Fruit fly (Drosophila melanogaster) whole organism, embryonic: ENCODE data around the gene Prm.

Experiments
- BEAF-32 ChIP-seq: fragments of 200-800 bp; sonication (Bioruptor generic); optimal IDR thresholded peaks from 3 replicates; lab custom pipeline; 2017; ENCODE audit warnings: missing biosample characterization, missing genetic modification characterization, mild to moderate bottlenecking, moderate library complexity, missing genetic modification reagents
- CG10209 ChIP-seq: fragments of 200-800 bp; sonication (Bioruptor generic); optimal IDR thresholded peaks from 3 replicates; lab custom pipeline; 2017; ENCODE audit warnings: missing biosample characterization, mild to moderate bottlenecking, missing genetic modification characterization, missing genetic modification reagents
- CG10654 ChIP-seq: fragments of 200-800 bp; sonication (Bioruptor generic); optimal IDR thresholded peaks from 2 replicates; lab custom pipeline; 2016; ENCODE audit warnings: missing biosample characterization, missing genetic modification characterization
- CG11247 ChIP-seq: fragments of 200-800 bp; sonication (Bioruptor generic); IDR thresholded peaks from 2 replicates; pipeline ENCODE4 v1.3.6; 2022; ENCODE audit warnings: missing biosample characterization, missing genetic modification characterization
- CG11398 ChIP-seq: fragments of 200-800 bp; sonication (Bioruptor generic); optimal IDR thresholded peaks from 2 replicates; lab custom pipeline; 2016; ENCODE audit warnings: missing biosample characterization, missing genetic modification characterization
- CG12155 ChIP-seq: fragments of 200-800 bp; sonication (Bioruptor generic); optimal IDR thresholded peaks from 3 replicates; lab custom pipeline; 2016; ENCODE audit warnings: missing biosample characterization, missing genetic modification characterization
- CG12659 ChIP-seq: fragments of 200-800 bp; sonication (Bioruptor generic); optimal IDR thresholded peaks from 3 replicates; lab custom pipeline; 2017; ENCODE audit warnings: mild to moderate bottlenecking, missing biosample characterization, missing genetic modification reagents, missing genetic modification characterization
- CG14014 ChIP-seq: fragments of 200-800 bp; sonication (Bioruptor generic); IDR thresholded peaks from 2 replicates; pipeline ENCODE4 v1.3.6; 2022; ENCODE audit warnings: missing biosample characterization, missing genetic modification characterization
- CG15011 ChIP-seq: fragments of 200-800 bp; sonication (Bioruptor generic); optimal IDR thresholded peaks from 3 replicates; lab custom pipeline; 2018; ENCODE audit warnings: missing biosample characterization, mild to moderate bottlenecking, missing genetic modification characterization
- CG15073 ChIP-seq: fragments of 200-800 bp; sonication (Bioruptor generic); optimal IDR thresholded peaks from 2 replicates; lab custom pipeline; 2016; ENCODE audit warnings: missing biosample characterization, missing genetic modification characterization
- CG15514 ChIP-seq: fragments of 200-800 bp; sonication (Bioruptor generic); optimal IDR thresholded peaks from 3 replicates; lab custom pipeline; 2017; ENCODE audit warnings: missing biosample characterization, missing genetic modification characterization, mild to moderate bottlenecking, moderate library complexity, missing genetic modification reagents
- CG16779 ChIP-seq: fragments of 200-800 bp; sonication (Bioruptor generic); IDR thresholded peaks from 2 replicates; pipeline ENCODE4 v1.3.6; 2022; ENCODE audit warnings: missing biosample characterization, missing genetic modification characterization
- CG17361 ChIP-seq: fragments of 200-800 bp; sonication (Bioruptor generic); IDR thresholded peaks from 3 replicates; pipeline ENCODE4 v1.3.6; 2022; ENCODE audit warnings: missing biosample characterization, missing genetic modification characterization
- CG32532 ChIP-seq: fragments of 200-800 bp; sonication (Bioruptor generic); IDR thresholded peaks from 2 replicates; pipeline ENCODE4 v1.3.6; 2022; ENCODE audit warnings: missing biosample characterization, missing genetic modification characterization
- CG4730 ChIP-seq: fragments of 200-800 bp; sonication (Bioruptor generic); IDR thresholded peaks from 2 replicates; pipeline ENCODE4 v1.3.6; 2022; ENCODE audit warnings: missing biosample characterization, missing genetic modification characterization
- CG7357 ChIP-seq: fragments of 200-800 bp; sonication (Bioruptor generic); IDR thresholded peaks from 3 replicates; pipeline ENCODE4 v1.3.6; 2022; ENCODE audit warnings: missing biosample characterization, missing genetic modification characterization
- CG8290 ChIP-seq, 3 experiments: fragments of 200-800 bp; sonication (Bioruptor generic); optimal IDR thresholded peaks; 2 replicates each; lab custom pipeline; 2016 to 2019; ENCODE audit warnings: missing biosample characterization in 3 of 3, missing genetic modification characterization in 3 of 3, mild to moderate bottlenecking in 2 of 3, moderate library complexity in 1 of 3
- CG8388 ChIP-seq: fragments of 200-800 bp; sonication (Bioruptor generic); optimal IDR thresholded peaks from 2 replicates; lab custom pipeline; 2019; ENCODE audit warnings: missing biosample characterization, mild to moderate bottlenecking, missing genetic modification characterization, moderate library complexity
- CG9797 ChIP-seq: fragments of 200-800 bp; sonication (Bioruptor generic); optimal IDR thresholded peaks from 3 replicates; lab custom pipeline; 2018; ENCODE audit warnings: missing biosample characterization, mild to moderate bottlenecking, missing genetic modification characterization
- CG9932 ChIP-seq: fragments of 200-800 bp; sonication (Bioruptor generic); IDR thresholded peaks from 2 replicates; pipeline ENCODE4 v1.3.6; 2022; ENCODE audit warnings: missing biosample characterization, missing genetic modification characterization
- D19A ChIP-seq: fragments of 200-800 bp; optimal IDR thresholded peaks from 3 replicates; lab custom pipeline; 2019; ENCODE audit warnings: missing biosample characterization, mild to moderate bottlenecking, missing genetic modification characterization, moderate library complexity
- Dad ChIP-seq: fragments of 200-800 bp; sonication (Bioruptor generic); optimal IDR thresholded peaks from 3 replicates; lab custom pipeline; 2016; ENCODE audit warnings: missing biosample characterization, missing genetic modification characterization
- Dek ChIP-seq: fragments of 200-800 bp; sonication (Bioruptor generic); optimal IDR thresholded peaks from 3 replicates; lab custom pipeline; 2019; ENCODE audit warnings: missing biosample characterization, mild to moderate bottlenecking, missing genetic modification characterization, moderate library complexity
- Dip2 ChIP-seq: fragments of 200-800 bp; sonication (Bioruptor generic); IDR thresholded peaks from 2 replicates; pipeline ENCODE4 v1.3.6; 2022; ENCODE audit warnings: missing biosample characterization, missing genetic modification characterization
- Hey ChIP-seq: fragments of 200-800 bp; sonication (Bioruptor generic); optimal IDR thresholded peaks from 3 replicates; lab custom pipeline; 2018; ENCODE audit warnings: missing biosample characterization, mild to moderate bottlenecking, missing genetic modification characterization
- Hr3 ChIP-seq: fragments of 200-800 bp; sonication (Bioruptor generic); optimal IDR thresholded peaks from 3 replicates; lab custom pipeline; 2016; ENCODE audit warnings: missing biosample characterization, missing genetic modification characterization
- NK7.1 ChIP-seq: fragments of 200-800 bp; sonication (Bioruptor generic); optimal IDR thresholded peaks from 3 replicates; lab custom pipeline; 2016; ENCODE audit warnings: missing biosample characterization, missing genetic modification characterization
- Opbp ChIP-seq: fragments of 200-800 bp; sonication (Bioruptor generic); IDR thresholded peaks from 3 replicates; pipeline ENCODE4 v1.3.6; 2022; ENCODE audit warnings: missing biosample characterization, missing genetic modification characterization; ENCODE audit not compliant: partially characterized antibody
- Optix ChIP-seq: fragments of 200-800 bp; sonication (Bioruptor generic); IDR thresholded peaks from 3 replicates; pipeline ENCODE4 v1.3.6; 2022; ENCODE audit warnings: missing biosample characterization, missing genetic modification characterization
- Side ChIP-seq: fragments of 200-800 bp; sonication (Bioruptor generic); optimal IDR thresholded peaks from 2 replicates; lab custom pipeline; 2016; ENCODE audit warnings: missing biosample characterization, missing genetic modification characterization
- Six4 ChIP-seq: fragments of 200-800 bp; sonication (Bioruptor generic); optimal IDR thresholded peaks from 2 replicates; lab custom pipeline; 2016; ENCODE audit warnings: missing biosample characterization, missing genetic modification characterization
- Vsx1 ChIP-seq: fragments of 200-800 bp; sonication (Bioruptor generic); optimal IDR thresholded peaks from 2 replicates; lab custom pipeline; 2017; ENCODE audit warnings: missing biosample characterization, mild to moderate bottlenecking, missing genetic modification characterization, missing genetic modification reagents
- Xbp1 ChIP-seq: fragments of 200-800 bp; sonication (Bioruptor generic); optimal IDR thresholded peaks from 3 replicates; lab custom pipeline; 2016; ENCODE audit warnings: missing biosample characterization, mild to moderate bottlenecking, missing genetic modification characterization
- YL-1 ChIP-seq: fragments of 200-800 bp; sonication (Bioruptor generic); optimal IDR thresholded peaks from 3 replicates; lab custom pipeline; 2017; ENCODE audit warnings: missing biosample characterization, mild to moderate bottlenecking, missing genetic modification characterization
- ap ChIP-seq: fragments of 200-800 bp; sonication (Bioruptor generic); IDR thresholded peaks from 2 replicates; pipeline ENCODE4 v1.3.6; 2022; ENCODE audit warnings: missing biosample characterization, missing genetic modification characterization
- az2 ChIP-seq: fragments of 200-800 bp; sonication (Bioruptor generic); optimal IDR thresholded peaks from 3 replicates; lab custom pipeline; 2016; ENCODE audit warnings: missing biosample characterization, missing genetic modification characterization
- crc ChIP-seq: fragments of 200-800 bp; sonication (Bioruptor generic); optimal IDR thresholded peaks from 2 replicates; lab custom pipeline; 2016; ENCODE audit warnings: missing biosample characterization, missing genetic modification characterization
- croc ChIP-seq: fragments of 200-800 bp; sonication (Bioruptor generic); conservative IDR thresholded peaks from 3 replicates; pipeline ENCODE4 v1.3.6; 2022; ENCODE audit warnings: missing biosample characterization, missing genetic modification characterization
- dan ChIP-seq: fragments of 200-800 bp; sonication (Bioruptor generic); IDR thresholded peaks from 2 replicates; pipeline ENCODE4 v1.3.6; 2022; ENCODE audit warnings: missing biosample characterization, missing genetic modification characterization
- danr ChIP-seq: fragments of 200-800 bp; sonication (Bioruptor generic); IDR thresholded peaks from 2 replicates; pipeline ENCODE4 v1.3.6; 2022; ENCODE audit warnings: missing biosample characterization, missing genetic modification characterization
- disco-r ChIP-seq: fragments of 200-800 bp; sonication (Bioruptor generic); optimal IDR thresholded peaks from 2 replicates; lab custom pipeline; 2016; ENCODE audit warnings: missing biosample characterization, missing genetic modification characterization
- esg ChIP-seq: fragments of 200-800 bp; sonication (Bioruptor generic); conservative IDR thresholded peaks from 2 replicates; pipeline ENCODE4 v1.3.6; 2022; ENCODE audit warnings: missing biosample characterization, missing genetic modification characterization
- hbn ChIP-seq: fragments of 200-800 bp; sonication (Bioruptor generic); IDR thresholded peaks from 2 replicates; pipeline ENCODE4 v1.3.6; 2022; ENCODE audit warnings: missing biosample characterization, missing genetic modification characterization; ENCODE audit not compliant: partially characterized antibody
- hth ChIP-seq: fragments of >200 bp; optimal IDR thresholded peaks from 2 replicates; lab custom pipeline; 2017; ENCODE audit warnings: inconsistent platforms
- pan ChIP-seq, 4 experiments: fragments of >200 bp in 3 of 4; fragments of 200-800 bp in 1 of 4; sonication (Bioruptor generic) in 1 of 4; optimal IDR thresholded peaks in 3 of 4; IDR thresholded peaks in 1 of 4; 2 replicates each; pipeline versions ENCODE4 v1.3.6 to Lab custom; 2017 to 2022; ENCODE audit warnings: missing biosample characterization in 2 of 4, missing genetic modification characterization in 2 of 4, mixed read lengths in 1 of 4
- pita ChIP-seq: fragments of 200-800 bp; sonication (Bioruptor generic); optimal IDR thresholded peaks from 2 replicates; lab custom pipeline; 2017; ENCODE audit warnings: missing biosample characterization, mild to moderate bottlenecking, missing genetic modification characterization
- seq ChIP-seq: fragments of 200-800 bp; sonication (Bioruptor generic); IDR thresholded peaks from 2 replicates; pipeline ENCODE4 v1.3.6; 2022; ENCODE audit warnings: missing biosample characterization, missing genetic modification characterization
- toy ChIP-seq: fragments of 200-800 bp; sonication (Bioruptor generic); IDR thresholded peaks from 2 replicates; pipeline ENCODE4 v1.3.6; 2022; ENCODE audit warnings: missing biosample characterization, missing genetic modification characterization
- vnd ChIP-seq: fragments of 200-800 bp; sonication (Bioruptor generic); IDR thresholded peaks from 3 replicates; pipeline ENCODE4 v1.3.6; 2022; ENCODE audit warnings: missing biosample characterization, missing genetic modification characterization; ENCODE audit not compliant: partially characterized antibody
- zen2 ChIP-seq: fragments of 200-800 bp; sonication (Bioruptor generic); IDR thresholded peaks from 3 replicates; pipeline ENCODE4 v1.3.6; 2022; ENCODE audit warnings: missing biosample characterization, missing genetic modification characterization; ENCODE audit not compliant: partially characterized antibody
- zfh2 ChIP-seq: fragments of 200-800 bp; sonication (Bioruptor generic); optimal IDR thresholded peaks from 2 replicates; lab custom pipeline; 2016; ENCODE audit warnings: missing biosample characterization, missing genetic modification characterization

Gene Prm

dm6 chr3L:8751262-8751661 is 6.2 kb upstream of the Prm start (continued):
- TF ChIP-seq zen2 (no peak), CG17361 (0 out of 3 replicates have a peak, but pooled peaks have one; percentile 35), CG8290 (GFP tag; optimal IDR thresholded peaks at IDR 0.05; lab: Kevin White, UChicago) (no peak), CG8290 (tag; optimal IDR thresholded peaks at IDR 0.05; lab: Kevin White, UChicago) (no peak), Vsx1 (GFP tag; lab: Kevin White, UChicago) (no peak), toy (GFP tag; lab: Robert Waterston, UW) (no peak), hbn (GFP tag; lab: Robert Waterston, UW) (no peak), CG7357 (GFP tag; lab: Robert Waterston, UW) (no peak), croc (GFP tag; lab: Robert Waterston, UW) (peak; percentile 43; the same call in 1 of the 3 replicates), CG12659 (peak; percentile 41), CG16779 (GFP tag; lab: Robert Waterston, UW) (no peak), Dad (GFP tag; lab: Kevin White, UChicago) (no peak), CG12155 (GFP tag; lab: Kevin White, UChicago) (no peak), D19A (peak; percentile 44), pan (optimal IDR thresholded peaks at IDR 0.05; lab: Kevin White, UChicago) (no peak), pan (GFP tag; optimal IDR thresholded peaks at IDR 0.05 in 1 of 2, IDR thresholded peaks at IDR 0.05 in 1 of 2) (peak in 1 of 2 experiments; percentile 72), CG11398 (GFP tag; lab: Kevin White, UChicago) (no peak), CG8388 (GFP tag; lab: Kevin White, UChicago) (peak; percentile 72), crc (GFP tag; lab: Kevin White, UChicago) (no peak), Xbp1 (GFP tag; lab: Kevin White, UChicago) (peak; percentile 65), Six4 (GFP tag; lab: Kevin White, UChicago) (no peak), CG15514 (GFP tag; lab: Kevin White, UChicago) (no peak), Side (no peak), seq (no peak), az2 (GFP tag; lab: Kevin White, UChicago) (peak; percentile 61), Hr3 (GFP tag; lab: Kevin White, UChicago) (peak; percentile 54), CG11247 (GFP tag; lab: Robert Waterston, UW) (no peak), pita (GFP tag; lab: Kevin White, UChicago) (no peak), CG9932 (GFP tag; lab: Robert Waterston, UW) (no peak), disco-r (no peak), CG4730 (GFP tag; lab: Robert Waterston, UW) (peak; percentile 30; the same call in 1 of the 2 replicates), CG15073 (GFP tag; lab: Kevin White, UChicago) (no peak), Dip2 (GFP tag; lab: Robert Waterston, UW) (no peak), Dek (no peak), CG9797 (no peak), CG14014 (GFP tag; lab: Robert Waterston, UW) (0 out of 2 replicates have a peak, but pooled peaks have one; percentile 23), CG32532 (GFP tag; lab: Robert Waterston, UW) (no peak), dan (GFP tag; lab: Robert Waterston, UW) (no peak), hth (lab: Kevin White, UChicago) (no peak), zfh2 (GFP tag; lab: Kevin White, UChicago) (no peak), Hey (tag; lab: Kevin White, UChicago) (no peak), ap (GFP tag; lab: Robert Waterston, UW) (peak; percentile 52; the same call in 1 of the 2 replicates), BEAF-32 (GFP tag; lab: Kevin White, UChicago) (no peak), danr (GFP tag; lab: Robert Waterston, UW) (no peak), Opbp (GFP tag; lab: Robert Waterston, UW) (no peak), CG10209 (peak; percentile 50), YL-1 (GFP tag; lab: Kevin White, UChicago) (no peak), CG15011 (GFP tag; lab: Kevin White, UChicago) (peak; percentile 8), Optix (GFP tag; lab: Robert Waterston, UW) (peak; percentile 41; the same call in 1 of the 3 replicates), CG10654 (GFP tag; lab: Kevin White, UChicago) (no peak), esg (peak; percentile 55; the same call in 1 of the 2 replicates), vnd (GFP tag; lab: Robert Waterston, UW) (no peak), NK7.1 (GFP tag; lab: Kevin White, UChicago) (no peak)
